Fruit fly (Drosophila melanogaster): ENCODE measurements around the gene Vps60.

DNA sequence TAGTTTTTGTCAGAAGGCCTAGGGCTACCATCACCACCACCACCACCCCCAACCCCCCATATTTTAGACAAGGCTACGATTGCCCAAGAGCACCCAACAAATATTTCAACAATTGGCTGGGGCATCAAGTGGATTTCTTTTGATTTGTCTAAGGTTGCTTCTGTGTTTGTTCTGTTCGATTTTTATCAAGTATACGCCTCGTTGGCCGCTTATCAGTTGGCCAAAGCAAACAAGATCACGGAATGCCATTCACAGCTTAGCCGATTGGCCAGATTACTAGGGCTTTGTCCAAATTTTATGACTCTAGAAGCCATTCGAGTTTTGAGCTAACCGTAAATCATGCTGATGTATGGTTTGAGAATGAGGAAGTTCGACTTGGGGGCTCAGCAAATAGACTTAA lies 5.6 kb downstream of the Vps60 start:
- TF ChIP-seq Dip3 (GFP tag; optimal IDR thresholded peaks at IDR 0.05) (no peak), CTCF (GFP tag; optimal IDR thresholded peaks at IDR 0.05) (no peak), NFAT (GFP tag; IDR thresholded peaks at IDR 0.05) (no peak), cad (GFP tag; optimal IDR thresholded peaks at IDR 0.05) (no peak)

Measured in whole organism, embryonic.